Worm (Caenorhabditis elegans): ENCODE results near the gene F43C1.5.

F43C1.5 gene

DNA sequence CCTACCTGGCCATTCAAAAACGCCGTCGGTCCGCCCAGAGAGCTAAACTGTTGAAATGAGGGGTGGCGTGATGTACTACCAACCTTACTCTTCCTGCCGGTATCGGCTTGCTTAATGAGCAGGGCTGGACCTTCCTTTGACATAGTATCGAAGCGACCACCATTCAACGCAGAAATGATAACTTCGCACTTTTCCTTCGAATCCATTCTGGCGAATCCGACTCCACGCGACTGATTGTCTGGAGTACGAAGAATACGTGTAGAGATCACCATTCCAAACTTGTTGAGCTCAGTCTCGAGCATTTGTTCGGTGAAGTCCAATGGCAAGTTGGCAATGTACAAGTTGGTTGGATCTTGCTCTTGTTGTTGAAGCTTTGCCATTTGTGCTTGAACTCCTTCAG lies 49.3 kb downstream of the F43C1.5 start:
- TF ChIP-seq lsy-2 (tag; optimal IDR thresholded peaks at IDR 0.05) (no peak), ceh-82 (tag; optimal IDR thresholded peaks at IDR 0.05) (no peak), lin-13 (GFP tag; optimal IDR thresholded peaks at IDR 0.05) (no peak), nhr-11 (tag; optimal IDR thresholded peaks at IDR 0.05) (no peak), elt-3 (tag; optimal IDR thresholded peaks at IDR 0.05) (no peak), ama-1 (optimal IDR thresholded peaks at IDR 0.05) (no peak), crh-2 (tag; optimal IDR thresholded peaks at IDR 0.05) (no peak), ztf-1 (GFP tag; conservative IDR thresholded peaks at IDR 0.05) (no peak)

Measured in whole organism, L2 larva.